Fruit fly (Drosophila melanogaster) whole organism, embryonic: ENCODE measurements around the gene CG4783.
A peak's percentile ranks its signal among the peaks of the same experiment; 100 is the strongest.

Experiments used
- ATbp ChIP-seq: fragments of 200-800 bp; sonication (Bioruptor generic); optimal IDR thresholded peaks from 2 replicates; lab custom pipeline; 2017; ENCODE audit warnings: missing biosample characterization, mild to moderate bottlenecking, missing genetic modification characterization, missing genetic modification reagents
- Ada2b ChIP-seq: fragments of 200-800 bp; sonication (Bioruptor generic); IDR thresholded peaks from 2 replicates; pipeline ENCODE4 v1.3.6; 2022; ENCODE audit warnings: missing biosample characterization, missing genetic modification characterization
- Adf1 ChIP-seq: fragments of 200-800 bp; sonication (Bioruptor generic); IDR thresholded peaks from 2 replicates; pipeline ENCODE4 v1.3.6; 2022; ENCODE audit warnings: missing biosample characterization, missing genetic modification characterization
- BtbVII ChIP-seq: fragments of 200-800 bp; sonication (Bioruptor generic); optimal IDR thresholded peaks from 3 replicates; lab custom pipeline; 2017; ENCODE audit warnings: missing biosample characterization, mild to moderate bottlenecking, missing genetic modification characterization
- C15 ChIP-seq: fragments of 200-800 bp; sonication (Bioruptor generic); IDR thresholded peaks from 3 replicates; pipeline ENCODE4 v1.3.6; 2022; ENCODE audit warnings: missing biosample characterization, missing genetic modification characterization
- CG10147 ChIP-seq: fragments of 200-800 bp; sonication (Bioruptor generic); optimal IDR thresholded peaks from 2 replicates; lab custom pipeline; 2019; ENCODE audit warnings: missing biosample characterization, mild to moderate bottlenecking, missing genetic modification characterization, moderate library complexity
- CG11085 ChIP-seq: fragments of 200-800 bp; sonication (Bioruptor generic); IDR thresholded peaks from 2 replicates; pipeline ENCODE4 v1.3.6; 2022; ENCODE audit warnings: missing biosample characterization, missing genetic modification characterization
- CG11695 ChIP-seq: fragments of 200-800 bp; sonication (Bioruptor generic); IDR thresholded peaks from 3 replicates; pipeline ENCODE4 v1.3.6; 2022; ENCODE audit warnings: missing biosample characterization, missing genetic modification characterization
- CG11696 ChIP-seq: fragments of 200-800 bp; sonication (Bioruptor generic); IDR thresholded peaks from 2 replicates; pipeline ENCODE4 v1.3.6; 2022; ENCODE audit warnings: missing biosample characterization, missing genetic modification characterization
- CG14860 ChIP-seq: fragments of 200-800 bp; sonication (Bioruptor generic); IDR thresholded peaks from 3 replicates; pipeline ENCODE4 v1.3.6; 2022; ENCODE audit warnings: missing biosample characterization, missing genetic modification characterization; ENCODE audit not compliant: partially characterized antibody
- CG16815 ChIP-seq: fragments of 200-800 bp; sonication (Bioruptor generic); optimal IDR thresholded peaks from 3 replicates; lab custom pipeline; 2017; ENCODE audit warnings: missing biosample characterization, mild to moderate bottlenecking, missing genetic modification characterization
- CG16863 ChIP-seq: fragments of 200-800 bp; sonication (Bioruptor generic); optimal IDR thresholded peaks from 3 replicates; lab custom pipeline; 2016; ENCODE audit warnings: missing biosample characterization, missing genetic modification characterization
- CG17568 ChIP-seq: fragments of 200-800 bp; sonication (Bioruptor generic); optimal IDR thresholded peaks from 2 replicates; lab custom pipeline; 2018; ENCODE audit warnings: missing biosample characterization, mild to moderate bottlenecking, missing genetic modification characterization, moderate library complexity
- CG17912 ChIP-seq: fragments of 200-800 bp; sonication (Bioruptor generic); optimal IDR thresholded peaks from 2 replicates; lab custom pipeline; 2018; ENCODE audit warnings: missing biosample characterization, mild to moderate bottlenecking, missing genetic modification characterization
- CG1792 ChIP-seq: fragments of 200-800 bp; sonication (Bioruptor generic); optimal IDR thresholded peaks from 2 replicates; lab custom pipeline; 2016; ENCODE audit warnings: missing biosample characterization, missing genetic modification characterization
- CG2889 ChIP-seq: fragments of 200-800 bp; sonication (Bioruptor generic); IDR thresholded peaks from 3 replicates; pipeline ENCODE4 v1.3.6; 2022; ENCODE audit warnings: missing biosample characterization, missing genetic modification characterization
- CG3726 ChIP-seq: fragments of 200-800 bp; sonication (Bioruptor generic); IDR thresholded peaks from 3 replicates; pipeline ENCODE4, ENCODE4 v1.3.6; 2022; ENCODE audit warnings: missing biosample characterization, missing genetic modification characterization
- CG4282 ChIP-seq: fragments of 200-800 bp; sonication (Bioruptor generic); optimal IDR thresholded peaks from 2 replicates; lab custom pipeline; 2016; ENCODE audit warnings: missing biosample characterization, missing genetic modification characterization
- CG5245 ChIP-seq: fragments of 200-800 bp; sonication (Bioruptor generic); optimal IDR thresholded peaks from 3 replicates; lab custom pipeline; 2016; ENCODE audit warnings: missing biosample characterization, missing genetic modification characterization
- CG5953 ChIP-seq: fragments of 200-800 bp; sonication (Bioruptor generic); IDR thresholded peaks from 2 replicates; pipeline ENCODE4 v1.3.6; 2022; ENCODE audit warnings: missing biosample characterization, missing genetic modification characterization
- CG8765 ChIP-seq: fragments of 200-800 bp; sonication (Bioruptor generic); IDR thresholded peaks from 2 replicates; pipeline ENCODE4 v1.3.6; 2022; ENCODE audit warnings: missing biosample characterization, missing genetic modification characterization
- CG9437 ChIP-seq: fragments of 200-800 bp; sonication (Bioruptor generic); optimal IDR thresholded peaks from 2 replicates; lab custom pipeline; 2018; ENCODE audit warnings: missing biosample characterization, mild to moderate bottlenecking, missing genetic modification characterization
- Doc3 ChIP-seq: fragments of 200-800 bp; sonication (Bioruptor generic); IDR thresholded peaks from 3 replicates; pipeline ENCODE4 v1.3.6; 2022; ENCODE audit warnings: missing biosample characterization, missing genetic modification characterization; ENCODE audit not compliant: partially characterized antibody
- Eip74EF ChIP-seq, 2 experiments: fragments of 200-800 bp in 1 of 2; fragments of >200 bp in 1 of 2; sonication (Bioruptor generic) in 1 of 2; optimal IDR thresholded peaks; 2 replicates each; lab custom pipeline; 2017 to 2019; ENCODE audit warnings: missing biosample characterization in 2 of 2, missing genetic modification characterization in 2 of 2, mild to moderate bottlenecking in 1 of 2, moderate library complexity in 1 of 2
- HmgD ChIP-seq: fragments of 200-800 bp; sonication (Bioruptor generic); optimal IDR thresholded peaks from 3 replicates; lab custom pipeline; 2016; ENCODE audit warnings: missing biosample characterization, missing genetic modification characterization
- Hmx ChIP-seq: fragments of 200-800 bp; sonication (Bioruptor generic); optimal IDR thresholded peaks from 2 replicates; lab custom pipeline; 2016; ENCODE audit warnings: missing biosample characterization, missing genetic modification characterization
- Lpt ChIP-seq: fragments of >200 bp; optimal IDR thresholded peaks from 2 replicates; lab custom pipeline; 2018; ENCODE audit warnings: missing biosample characterization, missing genetic modification characterization
- NC2α ChIP-seq: fragments of 200-800 bp; sonication (Bioruptor generic); optimal IDR thresholded peaks from 2 replicates; lab custom pipeline; 2016; ENCODE audit warnings: missing biosample characterization, missing genetic modification characterization
- Rfx ChIP-seq: fragments of 200-800 bp; sonication (Bioruptor generic); IDR thresholded peaks from 2 replicates; pipeline ENCODE4 v1.3.6; 2022; ENCODE audit warnings: missing biosample characterization, missing genetic modification characterization
- Rx ChIP-seq: fragments of 200-800 bp; sonication (Bioruptor generic); IDR thresholded peaks from 2 replicates; pipeline ENCODE4 v1.3.6; 2022; ENCODE audit warnings: missing biosample characterization, missing genetic modification characterization
- Scr ChIP-seq: fragments of 200-800 bp; sonication (Bioruptor generic); IDR thresholded peaks from 2 replicates; pipeline ENCODE4 v1.3.6; 2022; ENCODE audit warnings: missing biosample characterization, missing genetic modification characterization; ENCODE audit not compliant: partially characterized antibody
- Vsx1 ChIP-seq: fragments of 200-800 bp; sonication (Bioruptor generic); optimal IDR thresholded peaks from 2 replicates; lab custom pipeline; 2017; ENCODE audit warnings: missing biosample characterization, mild to moderate bottlenecking, missing genetic modification characterization, missing genetic modification reagents
- YL-1 ChIP-seq: fragments of 200-800 bp; sonication (Bioruptor generic); optimal IDR thresholded peaks from 3 replicates; lab custom pipeline; 2017; ENCODE audit warnings: missing biosample characterization, mild to moderate bottlenecking, missing genetic modification characterization
- amos ChIP-seq: fragments of 200-800 bp; sonication (Bioruptor generic); IDR thresholded peaks from 2 replicates; pipeline ENCODE4 v1.3.6; 2022; ENCODE audit warnings: missing biosample characterization, missing genetic modification characterization; ENCODE audit not compliant: partially characterized antibody
- da ChIP-seq: fragments of 200-800 bp; sonication (Bioruptor generic); optimal IDR thresholded peaks from 2 replicates; lab custom pipeline; 2016; ENCODE audit warnings: missing biosample characterization, missing genetic modification characterization
- exex ChIP-seq: fragments of 200-800 bp; sonication (Bioruptor generic); optimal IDR thresholded peaks from 4 replicates; lab custom pipeline; 2018; ENCODE audit warnings: missing biosample characterization, mild to moderate bottlenecking, missing genetic modification characterization, moderate library complexity
- gfzf ChIP-seq: fragments of 200-800 bp; sonication (Bioruptor generic); optimal IDR thresholded peaks from 2 replicates; lab custom pipeline; 2016; ENCODE audit warnings: missing biosample characterization, mild to moderate bottlenecking, missing genetic modification characterization, moderate library complexity
- inv ChIP-seq: fragments of 200-800 bp; sonication (Bioruptor generic); IDR thresholded peaks from 2 replicates; pipeline ENCODE4 v1.3.6; 2022; ENCODE audit warnings: missing biosample characterization, missing genetic modification characterization; ENCODE audit not compliant: partially characterized antibody
- jumu ChIP-seq: fragments of 200-800 bp; sonication (Bioruptor generic); optimal IDR thresholded peaks from 3 replicates; lab custom pipeline; 2016; ENCODE audit warnings: missing biosample characterization, missing genetic modification characterization
- kay ChIP-seq: fragments of 200-800 bp; sonication (Bioruptor generic); optimal IDR thresholded peaks from 2 replicates; lab custom pipeline; 2016; ENCODE audit warnings: missing biosample characterization, missing genetic modification characterization
- lola ChIP-seq, 3 experiments: fragments of >200 bp in 2 of 3; fragments of 200-800 bp in 1 of 3; sonication (Bioruptor generic) in 1 of 3; optimal IDR thresholded peaks; 2 replicates each; lab custom pipeline; 2017 to 2019; ENCODE audit warnings: missing biosample characterization in 3 of 3, missing genetic modification characterization in 3 of 3, mild to moderate bottlenecking in 1 of 3, moderate library complexity in 1 of 3
- luna ChIP-seq: fragments of 200-800 bp; sonication (Bioruptor generic); optimal IDR thresholded peaks from 2 replicates; lab custom pipeline; 2016; ENCODE audit warnings: missing biosample characterization, missing genetic modification characterization
- mirr ChIP-seq: fragments of 200-800 bp; sonication (Bioruptor generic); optimal IDR thresholded peaks from 3 replicates; lab custom pipeline; 2018; ENCODE audit warnings: missing biosample characterization, mild to moderate bottlenecking, missing genetic modification characterization
- pan ChIP-seq, 4 experiments: fragments of >200 bp in 3 of 4; fragments of 200-800 bp in 1 of 4; sonication (Bioruptor generic) in 1 of 4; optimal IDR thresholded peaks in 3 of 4; IDR thresholded peaks in 1 of 4; 2 replicates each; pipeline versions ENCODE4 v1.3.6 to Lab custom; 2017 to 2022; ENCODE audit warnings: missing biosample characterization in 2 of 4, missing genetic modification characterization in 2 of 4, mixed read lengths in 1 of 4
- prd ChIP-seq, 3 experiments: fragments of >200 bp in 2 of 3; fragments of 200-800 bp in 1 of 3; sonication (Bioruptor generic) in 1 of 3; optimal IDR thresholded peaks in 2 of 3; IDR thresholded peaks in 1 of 3; 2 replicates in 2 of 3; 3 replicates in 1 of 3; pipeline versions ENCODE4 v1.3.6 to Lab custom; 2017 to 2022; ENCODE audit warnings: missing biosample characterization in 1 of 3, missing genetic modification characterization in 1 of 3
- row ChIP-seq: fragments of 200-800 bp; sonication (Bioruptor generic); IDR thresholded peaks from 3 replicates; pipeline ENCODE4 v1.3.6; 2022; ENCODE audit warnings: missing biosample characterization, missing genetic modification characterization
- sens ChIP-seq: fragments of 200-800 bp; sonication (Bioruptor generic); peaks from one replicate; lab custom pipeline; 2016; ENCODE audit warnings: missing biosample characterization, missing genetic modification characterization
- sr ChIP-seq: fragments of 200-800 bp; sonication (Bioruptor generic); IDR thresholded peaks from 3 replicates; pipeline ENCODE4 v1.3.6; 2022; ENCODE audit warnings: missing biosample characterization, missing genetic modification characterization

Gene CG4783

DNA sequence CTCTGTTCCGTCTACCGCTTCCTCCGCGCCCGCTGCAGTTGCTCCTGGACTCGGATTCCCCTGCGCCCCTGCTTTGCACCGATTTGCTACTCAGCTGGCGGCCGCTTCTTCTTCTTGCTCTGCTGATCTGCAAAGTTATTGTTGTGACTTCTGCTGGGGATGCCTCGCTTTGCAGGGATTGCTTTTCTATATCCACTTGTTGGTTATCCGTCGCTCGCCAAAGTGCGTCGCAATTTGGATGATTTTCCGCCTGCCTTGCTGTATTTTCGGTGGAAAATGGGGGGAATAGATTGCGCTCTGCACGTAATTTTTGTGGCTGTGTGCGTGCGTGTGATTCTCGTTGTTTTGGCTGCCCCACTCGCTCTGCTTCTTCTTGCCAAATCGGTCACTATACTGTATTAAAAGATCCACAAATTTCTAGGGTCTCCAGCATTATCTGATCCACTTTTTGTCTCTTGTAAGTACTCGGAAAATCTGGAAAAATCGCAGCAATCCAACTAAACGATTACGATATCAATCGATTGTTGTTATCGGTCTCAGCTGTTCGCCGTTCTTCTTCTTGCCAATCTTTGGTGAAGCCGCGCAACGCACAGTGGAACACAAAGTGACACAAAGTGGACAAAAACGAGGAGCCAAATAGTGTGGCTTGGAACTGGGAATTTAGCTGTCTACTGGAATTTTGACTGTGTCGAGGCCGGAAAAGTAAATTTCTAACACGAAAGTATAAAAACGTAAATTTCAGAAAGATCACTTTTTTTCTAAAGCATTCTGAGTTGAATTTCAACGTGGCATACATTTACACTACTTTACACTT lies 45.1 kb upstream of the CG4783 start, which contains the start of gene ClpX (continued):
- TF ChIP-seq prd (optimal IDR thresholded peaks at IDR 0.05; lab: Kevin White, UChicago) (no peak), prd (GFP tag; IDR thresholded peaks at IDR 0.05; lab: Robert Waterston, UW) (no peak), inv (peak; percentile 45), CG5953 (no peak), C15 (GFP tag; lab: Robert Waterston, UW) (no peak), jumu (GFP tag; lab: Kevin White, UChicago) (no peak), Rfx (0 out of 2 replicates have a peak, but pooled peaks have one; percentile 14), CG14860 (GFP tag; lab: Robert Waterston, UW) (peak; percentile 59; the same call in 2 of the 3 replicates), CG11695 (GFP tag; lab: Robert Waterston, UW) (no peak), Rx (GFP tag; lab: Robert Waterston, UW) (no peak), CG4282 (GFP tag; lab: Kevin White, UChicago) (peak; percentile 42), pan (optimal IDR thresholded peaks at IDR 0.05; lab: Kevin White, UChicago) (no peak), pan (GFP tag; optimal IDR thresholded peaks at IDR 0.05 in 1 of 2, IDR thresholded peaks at IDR 0.05 in 1 of 2) (peak in 1 of 2 experiments; percentile 12), Eip74EF (GFP tag; optimal IDR thresholded peaks at IDR 0.05; lab: Kevin White, UChicago) (no peak), CG17568 (GFP tag; lab: Kevin White, UChicago) (no peak), NC2α (no peak), ATbp (GFP tag; lab: Kevin White, UChicago) (no peak), YL-1 (peak; percentile 65), gfzf (GFP tag; lab: Kevin White, UChicago) (peak; percentile 42), CG8765 (GFP tag; lab: Robert Waterston, UW) (no peak), amos (GFP tag; lab: Robert Waterston, UW) (peak; percentile 65; the same call in 1 of the 2 replicates), CG3726 (no peak), BtbVII (no peak), luna (GFP tag; lab: Kevin White, UChicago) (no peak), CG11085 (no peak), Scr (peak; percentile 69), Doc3 (GFP tag; lab: Robert Waterston, UW) (peak; percentile 61; the same call in 2 of the 3 replicates), CG10147 (GFP tag; lab: Kevin White, UChicago) (peak; percentile 29), row (GFP tag; lab: Robert Waterston, UW) (peak; percentile 91), CG2889 (GFP tag; lab: Robert Waterston, UW) (no peak), kay (GFP tag; lab: Kevin White, UChicago) (no peak), mirr (no peak), sens (GFP tag; lab: Kevin White, UChicago) (peak; percentile 80), CG11696 (no peak), Ada2b (GFP tag; lab: Robert Waterston, UW) (no peak), Adf1 (peak; percentile 20; the same call in 1 of the 2 replicates), CG9437 (no peak), CG17912 (GFP tag; lab: Kevin White, UChicago) (peak; percentile 18), da (no peak), sr (no peak), CG16815 (GFP tag; lab: Kevin White, UChicago) (no peak), Lpt (GFP tag; lab: Kevin White, UChicago) (no peak), CG1792 (no peak), exex (tag; lab: Kevin White, UChicago) (peak; percentile 18), CG16863 (GFP tag; lab: Kevin White, UChicago) (no peak), CG5245 (no peak), lola (GFP tag; optimal IDR thresholded peaks at IDR 0.05; lab: Kevin White, UChicago) (no peak), Hmx (GFP tag; lab: Kevin White, UChicago) (no peak), HmgD (no peak), Vsx1 (GFP tag; lab: Kevin White, UChicago) (no peak)
